Worm (Caenorhabditis elegans) whole organism, mixed stage, embryonic: ENCODE data around the gene rps-25.

Source experiments
- ces-1 ChIP-seq: fragments of 150-350 bp; optimal IDR thresholded peaks from 2 replicates; lab custom pipeline; 2014; ENCODE audit warnings: missing biosample characterization, missing genetic modification reagents, missing genetic modification characterization
- lsy-2 ChIP-seq: fragments of 150-350 bp; optimal IDR thresholded peaks from 2 replicates; lab custom pipeline; 2014; ENCODE audit warnings: missing biosample characterization, missing genetic modification characterization
- mab-5 ChIP-seq: fragments of 150-350 bp; optimal IDR thresholded peaks from 2 replicates; lab custom pipeline; 2014; ENCODE audit warnings: missing biosample characterization, missing genetic modification characterization
- nhr-237 ChIP-seq: fragments of 150-350 bp; optimal IDR thresholded peaks from 2 replicates; lab custom pipeline; 2014; ENCODE audit warnings: missing biosample characterization, missing genetic modification characterization

DNA sequence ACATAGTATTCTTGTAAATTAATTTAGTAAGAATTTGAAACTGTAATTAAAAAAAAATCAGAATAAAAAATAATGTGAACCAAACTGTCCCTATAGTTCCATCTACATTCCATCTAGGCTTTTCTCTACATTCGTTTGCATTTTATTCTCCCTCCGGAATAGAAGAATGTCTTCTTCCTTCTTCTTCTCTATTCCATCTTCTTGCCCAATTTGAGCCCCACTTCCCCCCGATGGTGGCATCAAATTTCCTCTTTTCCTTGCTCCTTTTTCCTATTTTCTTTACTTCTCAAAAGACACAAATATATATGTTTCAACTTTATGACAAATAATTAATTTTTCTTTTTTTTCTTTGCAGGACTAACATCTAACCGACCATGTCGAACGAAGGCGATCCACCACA, 27.8 kb upstream of the rps-25 start, which contains the start of gene unc-44:
- TF ChIP-seq lsy-2 (tag; lab: Kevin White, UChicago) (no peak), ces-1 (GFP tag; lab: Kevin White, UChicago) (peak; percentile 55), mab-5 (tag; lab: Kevin White, UChicago) (no peak), nhr-237 (tag; lab: Kevin White, UChicago) (no peak)
